Worm (Caenorhabditis elegans): ENCODE results near the gene eat-2.

The eat-2 gene

DNA sequence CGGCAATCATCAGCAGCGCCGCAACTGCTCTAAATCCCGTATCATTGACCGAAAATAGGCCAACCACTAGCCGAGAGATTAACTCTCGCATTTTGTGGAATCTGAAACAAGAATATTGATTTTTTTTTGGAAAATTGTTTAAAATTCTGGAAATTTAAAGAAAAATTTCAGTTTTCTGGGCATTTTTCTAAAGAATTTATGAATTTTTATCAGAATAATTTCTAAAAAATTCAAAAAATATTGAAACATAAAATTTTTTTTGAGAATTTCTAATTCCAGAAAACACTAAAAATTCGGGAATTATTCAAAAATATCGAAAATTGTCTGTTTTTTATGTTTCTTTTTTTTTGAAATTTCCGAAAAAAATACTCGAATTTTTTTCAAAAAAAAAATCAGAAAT lies 38.7 kb downstream of the eat-2 start, which contains the start of gene algn-3:
Gene algn-3 (minus strand): TSS at position 101 of the 400 bp plus-strand sequence.
- TF ChIP-seq aly-1 (tag; optimal IDR thresholded peaks at IDR 0.05) (no peak), F13C5.2 (tag; optimal IDR thresholded peaks at IDR 0.05) (no peak), ceh-36 (tag; optimal IDR thresholded peaks at IDR 0.05) (no peak), hnd-1 (tag; optimal IDR thresholded peaks at IDR 0.05) (no peak), hmbx-1 (tag; optimal IDR thresholded peaks at IDR 0.05) (no peak), sea-1 (GFP tag; conservative IDR thresholded peaks at IDR 0.05) (no peak)

ce11 chrII:14129191-14129590 lies 42.3 kb downstream of the eat-2 start:
- no peak for TF ChIP-seq aly-1 (tag; optimal IDR thresholded peaks at IDR 0.05)
- TF ChIP-seq ets-7 (tag; optimal IDR thresholded peaks at IDR 0.05), result no peak
- no peak for TF ChIP-seq F13C5.2 (tag; optimal IDR thresholded peaks at IDR 0.05)
- no peak for TF ChIP-seq scrt-1 (GFP tag; IDR thresholded peaks at IDR 0.05)
- no peak for TF ChIP-seq flt-1 (GFP tag; IDR thresholded peaks at IDR 0.05)
- no peak for TF ChIP-seq hnd-1 (tag; optimal IDR thresholded peaks at IDR 0.05)
- no peak for TF ChIP-seq ceh-13 (GFP tag; optimal IDR thresholded peaks at IDR 0.05)
- TF ChIP-seq tbx-11 (GFP tag; IDR thresholded peaks at IDR 0.05), result no peak
- no peak for TF ChIP-seq B0310.2 (tag; optimal IDR thresholded peaks at IDR 0.05)
- TF ChIP-seq hmbx-1 (tag; optimal IDR thresholded peaks at IDR 0.05), result no peak
- TF ChIP-seq hmg-4 (GFP tag; optimal IDR thresholded peaks at IDR 0.05), result no peak
- TF ChIP-seq tbx-37 (GFP tag; conservative IDR thresholded peaks at IDR 0.05), result no peak
- TF ChIP-seq ama-1 (optimal IDR thresholded peaks at IDR 0.05), result no peak
- no peak for TF ChIP-seq ceh-36 (tag; optimal IDR thresholded peaks at IDR 0.05)

DNA sequence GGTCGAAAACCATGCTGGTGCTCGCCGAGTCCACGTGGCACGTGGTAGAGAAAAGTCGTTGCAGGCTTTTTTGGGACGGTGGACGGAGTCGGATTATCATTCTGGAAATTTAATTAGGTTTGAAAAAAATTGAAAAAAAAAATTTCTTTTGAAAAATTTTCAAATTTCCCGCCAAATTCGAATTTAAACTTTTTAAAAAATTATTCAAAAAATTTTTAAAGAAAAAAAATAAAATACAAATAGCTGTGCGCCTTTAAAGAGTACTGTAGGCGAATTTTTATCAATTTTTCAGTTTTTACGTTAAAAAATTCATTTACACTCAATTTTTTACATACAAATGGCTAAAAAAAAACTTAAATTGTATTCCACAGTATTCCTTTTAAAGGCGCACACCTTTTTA lies 44.6 kb downstream of the eat-2 start, which contains the start of gene K09E4.3:
Gene K09E4.3 (minus strand): TSS at position 101 of the 400 bp plus-strand sequence.
- TF ChIP-seq hmbx-1 (tag; optimal IDR thresholded peaks at IDR 0.05) (no peak), B0310.2 (tag; optimal IDR thresholded peaks at IDR 0.05) (no peak), aly-1 (tag; optimal IDR thresholded peaks at IDR 0.05) (no peak)

DNA sequence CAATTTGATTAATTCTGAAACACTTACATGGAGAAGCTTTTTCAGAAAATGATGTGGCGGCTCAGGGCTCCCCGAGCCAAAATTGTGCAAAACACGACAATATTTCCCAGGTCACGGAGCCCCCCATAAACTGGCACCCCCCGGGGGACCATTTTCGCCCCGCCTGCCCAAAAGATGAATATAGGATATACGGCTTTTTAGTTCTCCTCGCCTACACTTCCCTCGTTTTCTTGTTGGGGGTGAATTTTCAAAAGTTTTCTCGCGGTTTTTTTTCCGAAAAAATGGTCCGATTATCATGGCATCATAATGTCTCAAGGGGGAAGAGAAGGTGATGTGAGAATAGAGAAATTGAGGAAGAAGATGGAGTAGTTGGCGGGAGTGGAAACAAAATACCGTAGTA lies 49.4 kb downstream of the eat-2 start, which contains the start of gene K09E4.4:
Gene K09E4.4 (minus strand): TSS at position 101 of the 400 bp plus-strand sequence.
- TF ChIP-seq hmbx-1 (tag; optimal IDR thresholded peaks at IDR 0.05), result no peak
- TF ChIP-seq ets-7 (tag; optimal IDR thresholded peaks at IDR 0.05), result no peak
- TF ChIP-seq flt-1 (GFP tag; IDR thresholded peaks at IDR 0.05), result no peak
- no peak for TF ChIP-seq scrt-1 (GFP tag; IDR thresholded peaks at IDR 0.05)
- no peak for TF ChIP-seq ama-1 (optimal IDR thresholded peaks at IDR 0.05)
- TF ChIP-seq tra-4 (tag; optimal IDR thresholded peaks at IDR 0.05), result no peak

- no peak for TF ChIP-seq hmbx-1 (tag; optimal IDR thresholded peaks at IDR 0.05)
- TF ChIP-seq scrt-1 (GFP tag; IDR thresholded peaks at IDR 0.05), result no peak
- no peak for TF ChIP-seq flt-1 (GFP tag; IDR thresholded peaks at IDR 0.05)
- TF ChIP-seq aly-1 (tag; optimal IDR thresholded peaks at IDR 0.05), result no peak
- no peak for TF ChIP-seq ama-1 (optimal IDR thresholded peaks at IDR 0.05)
- TF ChIP-seq F13C5.2 (tag; optimal IDR thresholded peaks at IDR 0.05), result no peak
- TF ChIP-seq ceh-36 (tag; optimal IDR thresholded peaks at IDR 0.05), result no peak
- no peak for TF ChIP-seq pes-1 (GFP tag; IDR thresholded peaks at IDR 0.05)
- no peak for TF ChIP-seq hnd-1 (tag; optimal IDR thresholded peaks at IDR 0.05)
- TF ChIP-seq tra-4 (tag; optimal IDR thresholded peaks at IDR 0.05), result no peak
- TF ChIP-seq hmg-4 (GFP tag; optimal IDR thresholded peaks at IDR 0.05), result no peak
- TF ChIP-seq ets-7 (tag; optimal IDR thresholded peaks at IDR 0.05), result no peak
- TF ChIP-seq sea-1 (GFP tag; conservative IDR thresholded peaks at IDR 0.05), result no peak
- TF ChIP-seq B0310.2 (tag; optimal IDR thresholded peaks at IDR 0.05), result no peak
- TF ChIP-seq tbx-11 (GFP tag; IDR thresholded peaks at IDR 0.05), result no peak
- TF ChIP-seq ceh-13 (GFP tag; optimal IDR thresholded peaks at IDR 0.05), result no peak
- TF ChIP-seq tbx-37 (GFP tag; conservative IDR thresholded peaks at IDR 0.05), result no peak
Measured at ce11 chrII:14118391-14118790, 53.1 kb downstream of the eat-2 start.

Measured in whole organism, early embryonic.